Fruit fly (Drosophila melanogaster) whole organism, embryonic: Measurements from ENCODE around the gene kirre.

ENCODE experiments used
- Adf1 ChIP-seq: fragments of 200-800 bp; sonication (Bioruptor generic); IDR thresholded peaks from 2 replicates; pipeline ENCODE4 v1.3.6; 2022; ENCODE audit warnings: missing biosample characterization, missing genetic modification characterization
- Atf-2 ChIP-seq: fragments of 200-800 bp; sonication (Bioruptor generic); optimal IDR thresholded peaks from 2 replicates; lab custom pipeline; 2016; ENCODE audit warnings: missing biosample characterization, missing genetic modification characterization
- BtbVII ChIP-seq: fragments of 200-800 bp; sonication (Bioruptor generic); optimal IDR thresholded peaks from 3 replicates; lab custom pipeline; 2017; ENCODE audit warnings: missing biosample characterization, mild to moderate bottlenecking, missing genetic modification characterization
- CG10321 ChIP-seq: fragments of 200-800 bp; sonication (Bioruptor generic); IDR thresholded peaks from 2 replicates; pipeline ENCODE4 v1.3.6; 2022; ENCODE audit warnings: missing biosample characterization, missing genetic modification characterization
- CG10565 ChIP-seq: fragments of 200-800 bp; sonication (Bioruptor generic); optimal IDR thresholded peaks from 3 replicates; lab custom pipeline; 2016; ENCODE audit warnings: missing biosample characterization, mild to moderate bottlenecking, missing genetic modification characterization
- CG12155 ChIP-seq: fragments of 200-800 bp; sonication (Bioruptor generic); optimal IDR thresholded peaks from 3 replicates; lab custom pipeline; 2016; ENCODE audit warnings: missing biosample characterization, missing genetic modification characterization
- CG13123 ChIP-seq: fragments of 200-800 bp; sonication (Bioruptor generic); optimal IDR thresholded peaks from 2 replicates; lab custom pipeline; 2016; ENCODE audit warnings: missing biosample characterization, missing genetic modification characterization
- CG18599 ChIP-seq: fragments of 200-800 bp; sonication (Bioruptor generic); optimal IDR thresholded peaks from 3 replicates; lab custom pipeline; 2017; ENCODE audit warnings: missing biosample characterization, missing genetic modification characterization, mild to moderate bottlenecking, moderate library complexity, missing genetic modification reagents
- CG32532 ChIP-seq: fragments of 200-800 bp; sonication (Bioruptor generic); IDR thresholded peaks from 2 replicates; pipeline ENCODE4 v1.3.6; 2022; ENCODE audit warnings: missing biosample characterization, missing genetic modification characterization
- CG3281 ChIP-seq: fragments of 200-800 bp; sonication (Bioruptor generic); optimal IDR thresholded peaks from 3 replicates; lab custom pipeline; 2017; ENCODE audit warnings: missing biosample characterization, mild to moderate bottlenecking, missing genetic modification characterization
- CG42726 ChIP-seq: fragments of 200-800 bp; sonication (Bioruptor generic); IDR thresholded peaks from 2 replicates; pipeline ENCODE4 v1.3.6; 2022; ENCODE audit warnings: missing biosample characterization, missing genetic modification characterization; ENCODE audit not compliant: partially characterized antibody
- CG6765 ChIP-seq: fragments of 200-800 bp; sonication (Bioruptor generic); optimal IDR thresholded peaks from 3 replicates; lab custom pipeline; 2017; ENCODE audit warnings: missing biosample characterization, mild to moderate bottlenecking, missing genetic modification characterization
- CG6791 ChIP-seq: fragments of 200-800 bp; sonication (Bioruptor generic); IDR thresholded peaks from 3 replicates; pipeline ENCODE4 v1.3.6; 2022; ENCODE audit warnings: missing biosample characterization, missing genetic modification characterization; ENCODE audit not compliant: partially characterized antibody
- CG7786 ChIP-seq: fragments of 200-800 bp; sonication (Bioruptor generic); optimal IDR thresholded peaks from 2 replicates; lab custom pipeline; 2016; ENCODE audit warnings: missing biosample characterization, missing genetic modification characterization
- CG8290 ChIP-seq, 3 experiments: fragments of 200-800 bp; sonication (Bioruptor generic); optimal IDR thresholded peaks; 2 replicates each; lab custom pipeline; 2016 to 2019; ENCODE audit warnings: missing biosample characterization in 3 of 3, missing genetic modification characterization in 3 of 3, mild to moderate bottlenecking in 2 of 3, moderate library complexity in 1 of 3
- CG8359 ChIP-seq: fragments of 200-800 bp; sonication (Bioruptor generic); optimal IDR thresholded peaks from 2 replicates; lab custom pipeline; 2017; ENCODE audit warnings: missing biosample characterization, mild to moderate bottlenecking, missing genetic modification characterization, borderline replicate concordance
- CG8765 ChIP-seq: fragments of 200-800 bp; sonication (Bioruptor generic); IDR thresholded peaks from 2 replicates; pipeline ENCODE4 v1.3.6; 2022; ENCODE audit warnings: missing biosample characterization, missing genetic modification characterization
- CG9932 ChIP-seq: fragments of 200-800 bp; sonication (Bioruptor generic); IDR thresholded peaks from 2 replicates; pipeline ENCODE4 v1.3.6; 2022; ENCODE audit warnings: missing biosample characterization, missing genetic modification characterization
- Hand ChIP-seq: fragments of 200-800 bp; sonication (Bioruptor generic); optimal IDR thresholded peaks from 2 replicates; lab custom pipeline; 2017; ENCODE audit warnings: mild to moderate bottlenecking, missing biosample characterization, missing genetic modification reagents, missing genetic modification characterization
- Jarid2 ChIP-seq: fragments of 200-800 bp; sonication (Bioruptor generic); optimal IDR thresholded peaks from 3 replicates; lab custom pipeline; 2017; ENCODE audit warnings: mild to moderate bottlenecking, missing biosample characterization, missing genetic modification reagents, missing genetic modification characterization
- Med ChIP-seq: fragments of 200-800 bp; sonication (Bioruptor generic); peaks from one replicate; lab custom pipeline; 2016; ENCODE audit warnings: missing biosample characterization, missing genetic modification characterization, mild to moderate bottlenecking, inconsistent platforms, moderate library complexity
- Ptx1 ChIP-seq: fragments of 200-800 bp; sonication (Bioruptor generic); IDR thresholded peaks from 2 replicates; pipeline ENCODE4 v1.3.6; 2022; ENCODE audit warnings: missing biosample characterization, missing genetic modification characterization
- Rfx ChIP-seq: fragments of 200-800 bp; sonication (Bioruptor generic); IDR thresholded peaks from 2 replicates; pipeline ENCODE4 v1.3.6; 2022; ENCODE audit warnings: missing biosample characterization, missing genetic modification characterization
- Scr ChIP-seq: fragments of 200-800 bp; sonication (Bioruptor generic); IDR thresholded peaks from 2 replicates; pipeline ENCODE4 v1.3.6; 2022; ENCODE audit warnings: missing biosample characterization, missing genetic modification characterization; ENCODE audit not compliant: partially characterized antibody
- Side ChIP-seq: fragments of 200-800 bp; sonication (Bioruptor generic); optimal IDR thresholded peaks from 2 replicates; lab custom pipeline; 2016; ENCODE audit warnings: missing biosample characterization, missing genetic modification characterization
- Sox102F ChIP-seq: fragments of 200-800 bp; sonication (Bioruptor generic); optimal IDR thresholded peaks from 2 replicates; lab custom pipeline; 2018; ENCODE audit warnings: missing biosample characterization, mild to moderate bottlenecking, missing genetic modification characterization, moderate library complexity
- Trl ChIP-seq, 3 experiments: fragments of >200 bp in 2 of 3; fragments of 200-800 bp in 1 of 3; sonication (Bioruptor generic) in 1 of 3; optimal IDR thresholded peaks; 2 replicates in 1 of 3; 3 replicates in 2 of 3; lab custom pipeline; 2016 to 2017; ENCODE audit warnings: missing biosample characterization in 1 of 3, missing genetic modification characterization in 1 of 3
- amos ChIP-seq: fragments of 200-800 bp; sonication (Bioruptor generic); IDR thresholded peaks from 2 replicates; pipeline ENCODE4 v1.3.6; 2022; ENCODE audit warnings: missing biosample characterization, missing genetic modification characterization; ENCODE audit not compliant: partially characterized antibody
- cg ChIP-seq: fragments of 200-800 bp; sonication (Bioruptor generic); optimal IDR thresholded peaks from 3 replicates; lab custom pipeline; 2019; ENCODE audit warnings: missing biosample characterization, mild to moderate bottlenecking, missing genetic modification characterization, moderate library complexity
- chinmo ChIP-seq: fragments of 200-800 bp; sonication (Bioruptor generic); IDR thresholded peaks from 4 replicates; pipeline ENCODE4 v1.3.6; 2022; ENCODE audit warnings: missing biosample characterization, missing genetic modification characterization; ENCODE audit not compliant: partially characterized antibody
- ci ChIP-seq: fragments of 200-800 bp; sonication (Bioruptor generic); IDR thresholded peaks from 3 replicates; pipeline ENCODE4 v1.3.6; 2022; ENCODE audit warnings: missing biosample characterization, missing genetic modification characterization
- disco-r ChIP-seq: fragments of 200-800 bp; sonication (Bioruptor generic); optimal IDR thresholded peaks from 2 replicates; lab custom pipeline; 2016; ENCODE audit warnings: missing biosample characterization, missing genetic modification characterization
- hbn ChIP-seq: fragments of 200-800 bp; sonication (Bioruptor generic); IDR thresholded peaks from 2 replicates; pipeline ENCODE4 v1.3.6; 2022; ENCODE audit warnings: missing biosample characterization, missing genetic modification characterization; ENCODE audit not compliant: partially characterized antibody
- hkb ChIP-seq, 2 experiments: fragments of 200-800 bp in 1 of 2; fragments of >200 bp in 1 of 2; sonication (Bioruptor generic) in 1 of 2; IDR thresholded peaks in 1 of 2; optimal IDR thresholded peaks in 1 of 2; 2 replicates each; pipeline versions ENCODE4 v1.3.6 to Lab custom; 2017 to 2022; ENCODE audit warnings: missing biosample characterization in 1 of 2, missing genetic modification characterization in 1 of 2
- inv ChIP-seq: fragments of 200-800 bp; sonication (Bioruptor generic); IDR thresholded peaks from 2 replicates; pipeline ENCODE4 v1.3.6; 2022; ENCODE audit warnings: missing biosample characterization, missing genetic modification characterization; ENCODE audit not compliant: partially characterized antibody
- mld ChIP-seq: fragments of 200-800 bp; sonication (Bioruptor generic); IDR thresholded peaks from 3 replicates; pipeline ENCODE4 v1.3.6; 2022; ENCODE audit warnings: missing biosample characterization, missing genetic modification characterization; ENCODE audit not compliant: partially characterized antibody
- nerfin-2 ChIP-seq: fragments of 200-800 bp; sonication (Bioruptor generic); IDR thresholded peaks from 2 replicates; pipeline ENCODE4 v1.3.6; 2022; ENCODE audit warnings: missing biosample characterization, missing genetic modification characterization; ENCODE audit not compliant: partially characterized antibody
- nom ChIP-seq: fragments of 200-800 bp; sonication (Bioruptor generic); optimal IDR thresholded peaks from 2 replicates; lab custom pipeline; 2017; ENCODE audit warnings: missing biosample characterization, missing genetic modification characterization, mild to moderate bottlenecking, moderate library complexity, missing genetic modification reagents
- onecut ChIP-seq: fragments of 200-800 bp; sonication (Bioruptor generic); IDR thresholded peaks from 2 replicates; pipeline ENCODE4 v1.3.6; 2022; ENCODE audit warnings: missing biosample characterization, missing genetic modification characterization
- scrt ChIP-seq: fragments of 200-800 bp; sonication (Bioruptor generic); optimal IDR thresholded peaks from 2 replicates; lab custom pipeline; 2018; ENCODE audit warnings: missing biosample characterization, mild to moderate bottlenecking, missing genetic modification characterization, moderate library complexity
- sna ChIP-seq: fragments of 200-800 bp; sonication (Bioruptor generic); IDR thresholded peaks from 2 replicates; pipeline ENCODE4 v1.3.6; 2022; ENCODE audit warnings: missing biosample characterization, missing genetic modification characterization; ENCODE audit not compliant: partially characterized antibody
- ssp ChIP-seq: fragments of 200-800 bp; sonication (Bioruptor generic); IDR thresholded peaks from 2 replicates; pipeline ENCODE4 v1.3.6; 2022; ENCODE audit warnings: missing biosample characterization, missing genetic modification characterization
- unc-4 ChIP-seq: fragments of 200-800 bp; sonication (Bioruptor generic); IDR thresholded peaks from 2 replicates; pipeline ENCODE4 v1.3.6; 2022; ENCODE audit warnings: missing biosample characterization, missing genetic modification characterization; ENCODE audit not compliant: partially characterized antibody
- vnd ChIP-seq: fragments of 200-800 bp; sonication (Bioruptor generic); IDR thresholded peaks from 3 replicates; pipeline ENCODE4 v1.3.6; 2022; ENCODE audit warnings: missing biosample characterization, missing genetic modification characterization; ENCODE audit not compliant: partially characterized antibody
- wdn ChIP-seq: fragments of 200-800 bp; sonication (Bioruptor generic); IDR thresholded peaks from 2 replicates; pipeline ENCODE4 v1.3.6; 2022; ENCODE audit warnings: missing biosample characterization, missing genetic modification characterization
- zen2 ChIP-seq: fragments of 200-800 bp; sonication (Bioruptor generic); IDR thresholded peaks from 3 replicates; pipeline ENCODE4 v1.3.6; 2022; ENCODE audit warnings: missing biosample characterization, missing genetic modification characterization; ENCODE audit not compliant: partially characterized antibody

Gene kirre

DNA sequence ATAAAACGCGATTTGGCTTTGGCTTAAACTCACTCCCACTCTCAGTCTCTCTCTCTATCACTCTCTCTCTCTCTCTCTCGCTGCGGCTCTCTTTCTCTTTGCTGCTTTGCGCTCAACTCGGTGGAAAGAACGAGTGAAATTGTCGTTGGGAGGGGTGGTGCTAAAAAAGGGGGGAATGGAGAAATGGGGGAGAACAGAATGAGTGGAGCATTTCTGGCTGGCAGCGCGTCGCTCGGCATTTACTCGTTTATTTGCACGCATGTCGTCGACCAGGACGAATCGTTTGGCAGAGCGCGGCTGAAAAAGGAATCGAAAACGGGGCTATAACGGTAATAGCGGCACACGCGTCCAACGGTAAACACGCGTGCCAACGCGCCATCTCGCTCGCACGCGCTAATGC is 436.0 kb downstream of the kirre start, which contains the start of gene dnc (continued):
- TF ChIP-seq BtbVII, result peak; percentile 22
- TF ChIP-seq CG8765, result no peak
- 0 out of 2 replicates have a peak, but pooled peaks have one; percentile 34 for TF ChIP-seq Scr (GFP tag; lab: Robert Waterston, UW)
- no peak for TF ChIP-seq Ptx1 (GFP tag; lab: Robert Waterston, UW)
- TF ChIP-seq CG13123 (GFP tag; lab: Kevin White, UChicago), result no peak
- TF ChIP-seq CG6765, result no peak
- TF ChIP-seq inv (GFP tag; lab: Robert Waterston, UW), result peak; percentile 28; the same call in 1 of the 2 replicates
- TF ChIP-seq cg (GFP tag; lab: Kevin White, UChicago), result no peak
- no peak for TF ChIP-seq CG7786 (GFP tag; lab: Kevin White, UChicago)
- no peak for TF ChIP-seq CG8359
- 0 out of 2 replicates have a peak, but pooled peaks have one; percentile 37 for TF ChIP-seq CG42726
- TF ChIP-seq Hand (GFP tag; lab: Kevin White, UChicago), result peak; percentile 36
- TF ChIP-seq wdn (GFP tag; lab: Robert Waterston, UW), result no peak
- 0 out of 2 replicates have a peak, but pooled peaks have one; percentile 18 for TF ChIP-seq sna
- peak; percentile 35 for TF ChIP-seq CG18599 (GFP tag; lab: Kevin White, UChicago)
- 0 out of 2 replicates have a peak, but pooled peaks have one; percentile 22 for TF ChIP-seq Rfx (GFP tag; lab: Robert Waterston, UW)
- TF ChIP-seq CG10321 (GFP tag; lab: Robert Waterston, UW), result peak; percentile 32; the same call in 1 of the 2 replicates
- TF ChIP-seq ssp (GFP tag; lab: Robert Waterston, UW), result no peak
- peak; percentile 37; the same call in 1 of the 2 replicates for TF ChIP-seq Adf1 (GFP tag; lab: Robert Waterston, UW)
- TF ChIP-seq Jarid2, result peak; percentile 54
- TF ChIP-seq unc-4 (GFP tag; lab: Robert Waterston, UW), result peak; percentile 28; the same call in 1 of the 2 replicates
- TF ChIP-seq CG8290 (GFP tag; optimal IDR thresholded peaks at IDR 0.05; lab: Kevin White, UChicago), result no peak
- peak in 1 of 2 experiments; percentile 59 for TF ChIP-seq CG8290 (tag; optimal IDR thresholded peaks at IDR 0.05; lab: Kevin White, UChicago)
- peak; percentile 63; the same call in 1 of the 2 replicates for TF ChIP-seq amos (GFP tag; lab: Robert Waterston, UW)
- no peak for TF ChIP-seq CG3281 (GFP tag; lab: Kevin White, UChicago)
- TF ChIP-seq onecut, result no peak
- peak; percentile 17; the same call in 1 of the 3 replicates for TF ChIP-seq CG6791 (GFP tag; lab: Robert Waterston, UW)
- TF ChIP-seq Atf-2, result no peak
- TF ChIP-seq CG9932, result no peak
- no peak for TF ChIP-seq vnd (GFP tag; lab: Robert Waterston, UW)
- 0 out of 2 replicates have a peak, but pooled peaks have one; percentile 35 for TF ChIP-seq nerfin-2 (GFP tag; lab: Robert Waterston, UW)
- TF ChIP-seq disco-r (GFP tag; lab: Kevin White, UChicago), result no peak
- TF ChIP-seq Med (GFP tag; lab: Kevin White, UChicago), result peak; percentile 65
- TF ChIP-seq ci (GFP tag; lab: Robert Waterston, UW), result 0 out of 3 replicates have a peak, but pooled peaks have one; percentile 16
- peak; percentile 13 for TF ChIP-seq scrt (GFP tag; lab: Kevin White, UChicago)
- TF ChIP-seq mld, result 0 out of 3 replicates have a peak, but pooled peaks have one; percentile 24
- no peak for TF ChIP-seq Sox102F (GFP tag; lab: Kevin White, UChicago)
- no peak for TF ChIP-seq hkb (optimal IDR thresholded peaks at IDR 0.05; lab: Kevin White, UChicago)
- TF ChIP-seq hkb (GFP tag; IDR thresholded peaks at IDR 0.05; lab: Robert Waterston, UW), result peak; percentile 34; the same call in 1 of the 2 replicates
- TF ChIP-seq nom, result peak; percentile 54
- TF ChIP-seq CG12155, result peak; percentile 44
- peak; percentile 88 to 94 for TF ChIP-seq Trl (optimal IDR thresholded peaks at IDR 0.05; lab: Kevin White, UChicago)
- peak; percentile 9 for TF ChIP-seq Trl (GFP tag; optimal IDR thresholded peaks at IDR 0.05; lab: Kevin White, UChicago)
- TF ChIP-seq CG10565 (GFP tag; lab: Kevin White, UChicago), result no peak
- TF ChIP-seq CG32532, result peak; percentile 31; the same call in 1 of the 2 replicates
- TF ChIP-seq Side, result no peak
- TF ChIP-seq chinmo, result peak; percentile 65; the same call in 1 of the 4 replicates
- peak; percentile 49; the same call in 2 of the 3 replicates for TF ChIP-seq zen2 (GFP tag; lab: Robert Waterston, UW)
- peak; percentile 53; the same call in 1 of the 2 replicates for TF ChIP-seq hbn
